Fruit fly (Drosophila melanogaster) whole organism, embryonic: ENCODE measurements around the gene CG13670.
A peak's percentile ranks its signal among the peaks of the same experiment; 100 is the strongest.

Source experiments
- Abd-B ChIP-seq: fragments of 200-800 bp; sonication (Bioruptor generic); optimal IDR thresholded peaks from 2 replicates; lab custom pipeline; 2018; ENCODE audit warnings: missing biosample characterization, mild to moderate bottlenecking, missing genetic modification characterization, moderate library complexity
- Adf1 ChIP-seq: fragments of 200-800 bp; sonication (Bioruptor generic); IDR thresholded peaks from 2 replicates; pipeline ENCODE4 v1.3.6; 2022; ENCODE audit warnings: missing biosample characterization, missing genetic modification characterization
- Antp ChIP-seq: fragments of 200-800 bp; sonication (Bioruptor generic); optimal IDR thresholded peaks from 3 replicates; lab custom pipeline; 2016; ENCODE audit warnings: missing biosample characterization, missing genetic modification characterization
- B-H2 ChIP-seq: fragments of 200-800 bp; sonication (Bioruptor generic); optimal IDR thresholded peaks from 2 replicates; lab custom pipeline; 2018; ENCODE audit warnings: missing biosample characterization, mild to moderate bottlenecking, missing genetic modification characterization
- BtbVII ChIP-seq: fragments of 200-800 bp; sonication (Bioruptor generic); optimal IDR thresholded peaks from 3 replicates; lab custom pipeline; 2017; ENCODE audit warnings: missing biosample characterization, mild to moderate bottlenecking, missing genetic modification characterization
- C15 ChIP-seq: fragments of 200-800 bp; sonication (Bioruptor generic); IDR thresholded peaks from 3 replicates; pipeline ENCODE4 v1.3.6; 2022; ENCODE audit warnings: missing biosample characterization, missing genetic modification characterization
- CG10979 ChIP-seq: fragments of 200-800 bp; sonication (Bioruptor generic); optimal IDR thresholded peaks from 2 replicates; lab custom pipeline; 2018; ENCODE audit warnings: missing biosample characterization, mild to moderate bottlenecking, missing genetic modification characterization, moderate library complexity
- CG11247 ChIP-seq: fragments of 200-800 bp; sonication (Bioruptor generic); IDR thresholded peaks from 2 replicates; pipeline ENCODE4 v1.3.6; 2022; ENCODE audit warnings: missing biosample characterization, missing genetic modification characterization
- CG11398 ChIP-seq: fragments of 200-800 bp; sonication (Bioruptor generic); optimal IDR thresholded peaks from 2 replicates; lab custom pipeline; 2016; ENCODE audit warnings: missing biosample characterization, missing genetic modification characterization
- CG11504 ChIP-seq: fragments of 200-800 bp; sonication (Bioruptor generic); optimal IDR thresholded peaks from 3 replicates; lab custom pipeline; 2019; ENCODE audit warnings: missing biosample characterization, mild to moderate bottlenecking, missing genetic modification characterization, moderate library complexity
- CG12104 ChIP-seq: fragments of 200-800 bp; sonication (Bioruptor generic); optimal IDR thresholded peaks from 3 replicates; lab custom pipeline; 2016; ENCODE audit warnings: missing biosample characterization, missing genetic modification characterization
- CG12219 ChIP-seq: fragments of 200-800 bp; sonication (Bioruptor generic); optimal IDR thresholded peaks from 3 replicates; lab custom pipeline; 2018; ENCODE audit warnings: missing biosample characterization, mild to moderate bottlenecking, missing genetic modification characterization
- CG13123 ChIP-seq: fragments of 200-800 bp; sonication (Bioruptor generic); optimal IDR thresholded peaks from 2 replicates; lab custom pipeline; 2016; ENCODE audit warnings: missing biosample characterization, missing genetic modification characterization
- CG14860 ChIP-seq: fragments of 200-800 bp; sonication (Bioruptor generic); IDR thresholded peaks from 3 replicates; pipeline ENCODE4 v1.3.6; 2022; ENCODE audit warnings: missing biosample characterization, missing genetic modification characterization; ENCODE audit not compliant: partially characterized antibody
- CG15073 ChIP-seq: fragments of 200-800 bp; sonication (Bioruptor generic); optimal IDR thresholded peaks from 2 replicates; lab custom pipeline; 2016; ENCODE audit warnings: missing biosample characterization, missing genetic modification characterization
- CG17361 ChIP-seq: fragments of 200-800 bp; sonication (Bioruptor generic); IDR thresholded peaks from 3 replicates; pipeline ENCODE4 v1.3.6; 2022; ENCODE audit warnings: missing biosample characterization, missing genetic modification characterization
- CG17385 ChIP-seq: fragments of 200-800 bp; sonication (Bioruptor generic); optimal IDR thresholded peaks from 3 replicates; lab custom pipeline; 2018; ENCODE audit warnings: missing biosample characterization, mild to moderate bottlenecking, missing genetic modification characterization
- CG18011 ChIP-seq: fragments of 200-800 bp; sonication (Bioruptor generic); optimal IDR thresholded peaks from 2 replicates; lab custom pipeline; 2017; ENCODE audit warnings: missing biosample characterization, missing genetic modification characterization, mild to moderate bottlenecking, moderate library complexity, missing genotype
- CG2712 ChIP-seq: fragments of 200-800 bp; optimal IDR thresholded peaks from 3 replicates; lab custom pipeline; 2019; ENCODE audit warnings: missing biosample characterization, mild to moderate bottlenecking, missing genetic modification characterization, moderate library complexity
- CG31388 ChIP-seq: fragments of 200-800 bp; sonication (Bioruptor generic); optimal IDR thresholded peaks from 2 replicates; lab custom pipeline; 2016; ENCODE audit warnings: missing biosample characterization, missing genetic modification characterization
- CG32767 ChIP-seq: fragments of 200-800 bp; sonication (Bioruptor generic); IDR thresholded peaks from 2 replicates; pipeline ENCODE4 v1.3.6; 2022; ENCODE audit warnings: missing biosample characterization, missing genetic modification characterization
- CG3407 ChIP-seq: fragments of 200-800 bp; sonication (Bioruptor generic); optimal IDR thresholded peaks from 2 replicates; lab custom pipeline; 2018; ENCODE audit warnings: missing biosample characterization, mild to moderate bottlenecking, missing genetic modification characterization
- CG4424 ChIP-seq: fragments of 200-800 bp; sonication (Bioruptor generic); optimal IDR thresholded peaks from 3 replicates; lab custom pipeline; 2016; ENCODE audit warnings: missing biosample characterization, missing genetic modification characterization
- CG4820 ChIP-seq: fragments of 200-800 bp; sonication (Bioruptor generic); optimal IDR thresholded peaks from 3 replicates; lab custom pipeline; 2016; ENCODE audit warnings: missing biosample characterization, missing genetic modification characterization
- CG4854 ChIP-seq: fragments of 200-800 bp; sonication (Bioruptor generic); optimal IDR thresholded peaks from 2 replicates; lab custom pipeline; 2016; ENCODE audit warnings: missing biosample characterization, missing genetic modification characterization, inconsistent platforms
- CG5953 ChIP-seq: fragments of 200-800 bp; sonication (Bioruptor generic); IDR thresholded peaks from 2 replicates; pipeline ENCODE4 v1.3.6; 2022; ENCODE audit warnings: missing biosample characterization, missing genetic modification characterization
- CG6272 ChIP-seq: fragments of 200-800 bp; sonication (Bioruptor generic); IDR thresholded peaks from 2 replicates; pipeline ENCODE4 v1.3.6; 2022; ENCODE audit warnings: missing biosample characterization, missing genetic modification characterization
- CG8359 ChIP-seq: fragments of 200-800 bp; sonication (Bioruptor generic); optimal IDR thresholded peaks from 2 replicates; lab custom pipeline; 2017; ENCODE audit warnings: missing biosample characterization, mild to moderate bottlenecking, missing genetic modification characterization, borderline replicate concordance
- CTCF ChIP-seq: fragments of 200-800 bp; sonication (Bioruptor generic); optimal IDR thresholded peaks from 2 replicates; lab custom pipeline; 2017; ENCODE audit warnings: missing biosample characterization, mild to moderate bottlenecking, missing genetic modification characterization, moderate library complexity
- CrebB ChIP-seq: fragments of 200-800 bp; sonication (Bioruptor generic); optimal IDR thresholded peaks from 3 replicates; lab custom pipeline; 2018; ENCODE audit warnings: missing biosample characterization, mild to moderate bottlenecking, missing genetic modification characterization
- D19A ChIP-seq: fragments of 200-800 bp; optimal IDR thresholded peaks from 3 replicates; lab custom pipeline; 2019; ENCODE audit warnings: missing biosample characterization, mild to moderate bottlenecking, missing genetic modification characterization, moderate library complexity
- D19B ChIP-seq: fragments of 200-800 bp; sonication (Bioruptor generic); optimal IDR thresholded peaks from 2 replicates; lab custom pipeline; 2017; ENCODE audit warnings: missing biosample characterization, mild to moderate bottlenecking, missing genetic modification characterization
- Dref ChIP-seq: fragments of 200-800 bp; sonication (Bioruptor generic); IDR thresholded peaks from 2 replicates; pipeline ENCODE4 v1.3.6; 2022; ENCODE audit warnings: missing biosample characterization, missing genetic modification characterization
- E2f2 ChIP-seq: fragments of 200-800 bp; sonication (Bioruptor generic); IDR thresholded peaks from 2 replicates; pipeline ENCODE4 v1.3.6; 2022; ENCODE audit warnings: missing biosample characterization, missing genetic modification characterization
- Gug ChIP-seq: fragments of 200-800 bp; sonication (Bioruptor generic); IDR thresholded peaks from 4 replicates; pipeline ENCODE4 v1.3.6; 2022; ENCODE audit warnings: missing biosample characterization, missing genetic modification characterization
- HmgZ ChIP-seq: fragments of 200-800 bp; sonication (Bioruptor generic); optimal IDR thresholded peaks from 2 replicates; lab custom pipeline; 2018; ENCODE audit warnings: missing biosample characterization, mild to moderate bottlenecking, missing genetic modification characterization
- Hr39 ChIP-seq: fragments of >200 bp; optimal IDR thresholded peaks from 2 replicates; lab custom pipeline; 2017
- Mad ChIP-seq: fragments of 200-800 bp; sonication (Bioruptor generic); optimal IDR thresholded peaks from 2 replicates; lab custom pipeline; 2016; ENCODE audit warnings: missing biosample characterization, missing genetic modification characterization
- PHDP ChIP-seq: fragments of 200-800 bp; sonication (Bioruptor generic); optimal IDR thresholded peaks from 3 replicates; lab custom pipeline; 2018; ENCODE audit warnings: missing biosample characterization, mild to moderate bottlenecking, missing genetic modification characterization, moderate library complexity
- amos ChIP-seq: fragments of 200-800 bp; sonication (Bioruptor generic); IDR thresholded peaks from 2 replicates; pipeline ENCODE4 v1.3.6; 2022; ENCODE audit warnings: missing biosample characterization, missing genetic modification characterization; ENCODE audit not compliant: partially characterized antibody
- caup ChIP-seq: fragments of 200-800 bp; sonication (Bioruptor generic); optimal IDR thresholded peaks from 3 replicates; lab custom pipeline; 2017; ENCODE audit warnings: missing biosample characterization, mild to moderate bottlenecking, missing genetic modification characterization, moderate library complexity; ENCODE audit not compliant: severe bottlenecking
- da ChIP-seq: fragments of 200-800 bp; sonication (Bioruptor generic); optimal IDR thresholded peaks from 2 replicates; lab custom pipeline; 2016; ENCODE audit warnings: missing biosample characterization, missing genetic modification characterization
- disco-r ChIP-seq: fragments of 200-800 bp; sonication (Bioruptor generic); optimal IDR thresholded peaks from 2 replicates; lab custom pipeline; 2016; ENCODE audit warnings: missing biosample characterization, missing genetic modification characterization
- eve ChIP-seq, 2 experiments: fragments of >200 bp; optimal IDR thresholded peaks; 2 replicates each; lab custom pipeline; 2017; ENCODE audit warnings: missing biosample characterization in 2 of 2, missing genetic modification characterization in 2 of 2
- fd64A ChIP-seq: fragments of 200-800 bp; sonication (Bioruptor generic); optimal IDR thresholded peaks from 3 replicates; lab custom pipeline; 2018; ENCODE audit warnings: missing biosample characterization, mild to moderate bottlenecking, missing genetic modification characterization
- gem ChIP-seq: fragments of 200-800 bp; sonication (Bioruptor generic); optimal IDR thresholded peaks from 2 replicates; lab custom pipeline; 2019; ENCODE audit warnings: missing biosample characterization, mild to moderate bottlenecking, missing genetic modification characterization, moderate library complexity
- lola ChIP-seq, 3 experiments: fragments of >200 bp in 2 of 3; fragments of 200-800 bp in 1 of 3; sonication (Bioruptor generic) in 1 of 3; optimal IDR thresholded peaks; 2 replicates each; lab custom pipeline; 2017 to 2019; ENCODE audit warnings: missing biosample characterization in 3 of 3, missing genetic modification characterization in 3 of 3, mild to moderate bottlenecking in 1 of 3, moderate library complexity in 1 of 3
- luna ChIP-seq: fragments of 200-800 bp; sonication (Bioruptor generic); optimal IDR thresholded peaks from 2 replicates; lab custom pipeline; 2016; ENCODE audit warnings: missing biosample characterization, missing genetic modification characterization
- pros ChIP-seq: fragments of 200-800 bp; sonication (Bioruptor generic); optimal IDR thresholded peaks from 3 replicates; lab custom pipeline; 2019; ENCODE audit warnings: missing biosample characterization, mild to moderate bottlenecking, missing genetic modification characterization, moderate library complexity
- row ChIP-seq: fragments of 200-800 bp; sonication (Bioruptor generic); IDR thresholded peaks from 3 replicates; pipeline ENCODE4 v1.3.6; 2022; ENCODE audit warnings: missing biosample characterization, missing genetic modification characterization
- shn ChIP-seq: fragments of 200-800 bp; sonication (Bioruptor generic); optimal IDR thresholded peaks from 3 replicates; lab custom pipeline; 2016; ENCODE audit warnings: missing biosample characterization, missing genetic modification characterization
- so ChIP-seq: fragments of 200-800 bp; sonication (Bioruptor generic); IDR thresholded peaks from 3 replicates; pipeline ENCODE4 v1.3.6; 2022; ENCODE audit warnings: missing biosample characterization, missing genetic modification characterization

The CG13670 gene

dm6 chr3L:8360643-8361110 is 40.1 kb downstream of the CG13670 start, which contains the start of gene Idh (continued):
- TF ChIP-seq CG11504 (tag; lab: Kevin White, UChicago) (no peak), Mad (no peak), CG4424 (no peak), C15 (GFP tag; lab: Robert Waterston, UW) (no peak), HmgZ (tag; lab: Kevin White, UChicago) (peak; percentile 63), CG10979 (no peak), CG17385 (GFP tag; lab: Kevin White, UChicago) (peak; percentile 37), so (GFP tag; lab: Robert Waterston, UW) (no peak; the same call in 2 of the 3 replicates), da (GFP tag; lab: Kevin White, UChicago) (no peak), CG12219 (GFP tag; lab: Kevin White, UChicago) (no peak), pros (no peak), CG4820 (GFP tag; lab: Kevin White, UChicago) (no peak), fd64A (GFP tag; lab: Kevin White, UChicago) (no peak), BtbVII (peak; percentile 2), E2f2 (GFP tag; lab: Robert Waterston, UW) (peak; percentile 100), CG31388 (GFP tag; lab: Kevin White, UChicago) (no peak), CG5953 (GFP tag; lab: Robert Waterston, UW) (no peak), B-H2 (GFP tag; lab: Kevin White, UChicago) (peak; percentile 40), lola (GFP tag; optimal IDR thresholded peaks at IDR 0.05; lab: Kevin White, UChicago) (no peak), luna (GFP tag; lab: Kevin White, UChicago) (no peak), CG3407 (GFP tag; lab: Kevin White, UChicago) (no peak), CG12104 (GFP tag; lab: Kevin White, UChicago) (no peak), CG15073 (GFP tag; lab: Kevin White, UChicago) (no peak), CG4854 (GFP tag; lab: Kevin White, UChicago) (no peak), Adf1 (GFP tag; lab: Robert Waterston, UW) (peak; percentile 9; the same call in 1 of the 2 replicates), D19B (GFP tag; lab: Kevin White, UChicago) (no peak), D19A (tag; lab: Kevin White, UChicago) (no peak), eve (GFP tag; optimal IDR thresholded peaks at IDR 0.05; lab: Kevin White, UChicago) (no peak), Dref (peak; percentile 36), PHDP (peak; percentile 51), amos (GFP tag; lab: Robert Waterston, UW) (peak; percentile 59; the same call in 1 of the 2 replicates), CrebB (tag; lab: Kevin White, UChicago) (peak; percentile 51), CG32767 (GFP tag; lab: Robert Waterston, UW) (no peak), Hr39 (lab: Kevin White, UChicago) (no peak), shn (GFP tag; lab: Kevin White, UChicago) (no peak), Antp (GFP tag; lab: Kevin White, UChicago) (no peak), gem (tag; lab: Kevin White, UChicago) (no peak), CG14860 (GFP tag; lab: Robert Waterston, UW) (no peak), row (no peak), disco-r (GFP tag; lab: Kevin White, UChicago) (peak; percentile 7), CG18011 (GFP tag; lab: Kevin White, UChicago) (peak; percentile 99), CG8359 (no peak), CG2712 (tag; lab: Kevin White, UChicago) (no peak), CTCF (GFP tag; lab: Kevin White, UChicago) (no peak), CG17361 (GFP tag; lab: Robert Waterston, UW) (no peak), CG6272 (GFP tag; lab: Robert Waterston, UW) (no peak), Abd-B (GFP tag; lab: Kevin White, UChicago) (peak; percentile 13), CG13123 (no peak), CG11398 (GFP tag; lab: Kevin White, UChicago) (no peak), CG11247 (GFP tag; lab: Robert Waterston, UW) (0 out of 2 replicates have a peak, but pooled peaks have one; percentile 14), Gug (GFP tag; lab: Robert Waterston, UW) (no peak), caup (peak; percentile 35)
